Fruit fly (Drosophila melanogaster) whole organism, wandering third instar larva: ENCODE results near the gene ago.

Experiments
- Abd-B ChIP-seq: fragments of >200 bp; optimal IDR thresholded peaks from 2 replicates; lab custom pipeline; 2017; ENCODE audit warnings: missing biosample characterization, missing genetic modification characterization
- CrebA ChIP-seq: fragments of 200-800 bp; sonication (Bioruptor generic); optimal IDR thresholded peaks from 2 replicates; lab custom pipeline; 2016; ENCODE audit warnings: missing biosample characterization, mild to moderate bottlenecking, missing genetic modification characterization, borderline replicate concordance
- Dfd ChIP-seq: fragments of >200 bp; optimal IDR thresholded peaks from 2 replicates; lab custom pipeline; 2017; ENCODE audit warnings: missing biosample characterization, missing genetic modification characterization
- Dif ChIP-seq: fragments of 200-275, 200-300 bp; sonication (Bioruptor generic); optimal IDR thresholded peaks from 2 replicates; lab custom pipeline; 2018; ENCODE audit warnings: missing biosample characterization, missing genetic modification characterization; ENCODE audit not compliant: partially characterized antibody
- Hnf4 ChIP-seq: fragments of 200-800 bp; sonication (Bioruptor generic); optimal IDR thresholded peaks from 2 replicates; lab custom pipeline; 2016; ENCODE audit warnings: missing biosample characterization, mild to moderate bottlenecking, missing genetic modification characterization
- Hr78 ChIP-seq: fragments of >200 bp; optimal IDR thresholded peaks from 2 replicates; lab custom pipeline; 2017; ENCODE audit warnings: missing biosample characterization, missing genetic modification characterization
- Hr83 ChIP-seq: fragments of 200-300 bp; sonication (Bioruptor generic); optimal IDR thresholded peaks from 2 replicates; lab custom pipeline; 2016; ENCODE audit warnings: missing biosample characterization, mild to moderate bottlenecking, missing genetic modification characterization, moderate library complexity; ENCODE audit not compliant: poor library complexity, severe bottlenecking
- Rel ChIP-seq, 2 experiments: fragments of 200-800 bp; sonication (Bioruptor generic) in 1 of 2; optimal IDR thresholded peaks; 2 replicates in 1 of 2; 3 replicates in 1 of 2; lab custom pipeline; 2016 to 2019; ENCODE audit warnings: mild to moderate bottlenecking in 2 of 2, missing biosample characterization in 2 of 2, missing genetic modification characterization in 2 of 2, moderate library complexity in 1 of 2
- br ChIP-seq: fragments of 200-800 bp; sonication (Bioruptor generic); optimal IDR thresholded peaks from 2 replicates; lab custom pipeline; 2016; ENCODE audit warnings: missing biosample characterization, missing genetic modification characterization
- brk ChIP-seq: fragments of 200-800 bp; sonication (Bioruptor generic); optimal IDR thresholded peaks from 2 replicates; lab custom pipeline; 2016; ENCODE audit warnings: missing biosample characterization, mild to moderate bottlenecking, missing genetic modification characterization
- jim ChIP-seq: fragments of 175-275, 200-325 bp; sonication (Bioruptor generic); optimal IDR thresholded peaks from 2 replicates; lab custom pipeline; 2016; ENCODE audit warnings: missing biosample characterization, mild to moderate bottlenecking, missing genetic modification characterization
- lola ChIP-seq: fragments of >200 bp; optimal IDR thresholded peaks from 2 replicates; lab custom pipeline; 2017; ENCODE audit warnings: missing biosample characterization, missing genetic modification characterization
- pan ChIP-seq: fragments of >200 bp; optimal IDR thresholded peaks from 2 replicates; lab custom pipeline; 2017
- usp ChIP-seq: fragments of >200 bp; optimal IDR thresholded peaks from 2 replicates; lab custom pipeline; 2017; ENCODE audit warnings: missing biosample characterization, missing genetic modification characterization

DNA sequence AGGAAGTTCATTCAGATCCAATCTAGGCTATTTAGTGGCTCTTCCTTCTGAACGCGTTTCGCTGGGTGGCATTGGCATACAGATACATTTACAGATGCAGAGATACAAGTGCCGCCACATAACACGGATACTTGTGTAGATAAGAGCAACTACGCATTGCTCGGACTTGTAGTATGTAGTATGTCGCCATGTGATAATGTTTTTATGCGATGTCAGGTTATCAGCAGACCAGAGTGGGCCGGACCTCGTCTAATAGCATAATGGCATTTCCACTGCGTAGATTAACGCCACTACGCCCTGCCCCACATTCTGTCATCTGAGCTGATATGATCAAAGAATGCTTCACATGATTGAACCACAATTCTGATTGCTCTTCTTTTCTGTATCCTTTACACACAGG lies 32.3 kb downstream of the ago start:
- TF ChIP-seq lola (GFP tag; lab: Kevin White, UChicago) (no peak), Abd-B (GFP tag; lab: Kevin White, UChicago) (no peak), jim (GFP tag; lab: Kevin White, UChicago) (no peak), usp (GFP tag; lab: Kevin White, UChicago) (no peak), Hnf4 (no peak), CrebA (GFP tag; lab: Kevin White, UChicago) (no peak), Rel (GFP tag; optimal IDR thresholded peaks at IDR 0.05; lab: Kevin White, UChicago) (no peak), Rel (tag; optimal IDR thresholded peaks at IDR 0.05; lab: Kevin White, UChicago) (no peak), Hr83 (GFP tag; lab: Kevin White, UChicago) (no peak), Hr78 (GFP tag; lab: Kevin White, UChicago) (no peak), Dfd (GFP tag; lab: Kevin White, UChicago) (no peak), pan (lab: Kevin White, UChicago) (no peak), br (no peak), Dif (GFP tag; lab: Kevin White, UChicago) (no peak), brk (GFP tag; lab: Kevin White, UChicago) (no peak)
